Fruit fly (Drosophila melanogaster) whole organism, embryonic: ENCODE measurements around the gene CheA75a.

Experiments used
- Blimp-1 ChIP-seq: fragments of 200-800 bp; sonication (Bioruptor generic); optimal IDR thresholded peaks from 3 replicates; lab custom pipeline; 2018; ENCODE audit warnings: missing biosample characterization, missing genetic modification characterization, mild to moderate bottlenecking, moderate library complexity, missing genetic modification reagents
- CG10321 ChIP-seq: fragments of 200-800 bp; sonication (Bioruptor generic); IDR thresholded peaks from 2 replicates; pipeline ENCODE4 v1.3.6; 2022; ENCODE audit warnings: missing biosample characterization, missing genetic modification characterization
- CG11696 ChIP-seq: fragments of 200-800 bp; sonication (Bioruptor generic); IDR thresholded peaks from 2 replicates; pipeline ENCODE4 v1.3.6; 2022; ENCODE audit warnings: missing biosample characterization, missing genetic modification characterization
- CG12391 ChIP-seq: fragments of 200-800 bp; sonication (Bioruptor generic); optimal IDR thresholded peaks from 3 replicates; lab custom pipeline; 2018; ENCODE audit warnings: missing biosample characterization, mild to moderate bottlenecking, missing genetic modification characterization, moderate library complexity
- CG13775 ChIP-seq: fragments of 200-800 bp; sonication (Bioruptor generic); optimal IDR thresholded peaks from 3 replicates; lab custom pipeline; 2017; ENCODE audit warnings: missing biosample characterization, mild to moderate bottlenecking, missing genetic modification characterization
- CG1647 ChIP-seq: fragments of 200-800 bp; sonication (Bioruptor generic); optimal IDR thresholded peaks from 3 replicates; lab custom pipeline; 2016; ENCODE audit warnings: missing biosample characterization, missing genetic modification characterization
- CG16815 ChIP-seq: fragments of 200-800 bp; sonication (Bioruptor generic); optimal IDR thresholded peaks from 3 replicates; lab custom pipeline; 2017; ENCODE audit warnings: missing biosample characterization, mild to moderate bottlenecking, missing genetic modification characterization
- CG17359 ChIP-seq: fragments of 200-800 bp; sonication (Bioruptor generic); optimal IDR thresholded peaks from 3 replicates; lab custom pipeline; 2018; ENCODE audit warnings: missing biosample characterization, mild to moderate bottlenecking, missing genetic modification characterization, moderate library complexity
- CG17361 ChIP-seq: fragments of 200-800 bp; sonication (Bioruptor generic); IDR thresholded peaks from 3 replicates; pipeline ENCODE4 v1.3.6; 2022; ENCODE audit warnings: missing biosample characterization, missing genetic modification characterization
- CG17385 ChIP-seq: fragments of 200-800 bp; sonication (Bioruptor generic); optimal IDR thresholded peaks from 3 replicates; lab custom pipeline; 2018; ENCODE audit warnings: missing biosample characterization, mild to moderate bottlenecking, missing genetic modification characterization
- CG17802 ChIP-seq: fragments of 200-800 bp; sonication (Bioruptor generic); optimal IDR thresholded peaks from 2 replicates; lab custom pipeline; 2018; ENCODE audit warnings: missing biosample characterization, mild to moderate bottlenecking, missing genetic modification characterization, moderate library complexity
- CG18764 ChIP-seq: fragments of 200-800 bp; sonication (Bioruptor generic); optimal IDR thresholded peaks from 3 replicates; lab custom pipeline; 2016; ENCODE audit warnings: missing biosample characterization, missing genetic modification characterization
- CG4360 ChIP-seq: fragments of 200-800 bp; sonication (Bioruptor generic); IDR thresholded peaks from 2 replicates; pipeline ENCODE4 v1.3.6; 2022; ENCODE audit warnings: missing biosample characterization, missing genetic modification characterization
- CG4424 ChIP-seq: fragments of 200-800 bp; sonication (Bioruptor generic); optimal IDR thresholded peaks from 3 replicates; lab custom pipeline; 2016; ENCODE audit warnings: missing biosample characterization, missing genetic modification characterization
- CG6254 ChIP-seq: fragments of 200-800 bp; sonication (Bioruptor generic); optimal IDR thresholded peaks from 3 replicates; lab custom pipeline; 2017; ENCODE audit warnings: mild to moderate bottlenecking, missing biosample characterization, missing genetic modification reagents, missing genetic modification characterization
- CG9817 ChIP-seq: fragments of 200-800 bp; sonication (Bioruptor generic); optimal IDR thresholded peaks from 2 replicates; lab custom pipeline; 2018; ENCODE audit warnings: missing biosample characterization, mild to moderate bottlenecking, missing genetic modification characterization, moderate library complexity
- HHEX ChIP-seq: fragments of 200-800 bp; sonication (Bioruptor generic); optimal IDR thresholded peaks from 3 replicates; lab custom pipeline; 2017; ENCODE audit warnings: missing biosample characterization, mild to moderate bottlenecking, missing genetic modification characterization, missing genetic modification reagents
- Hr3 ChIP-seq: fragments of 200-800 bp; sonication (Bioruptor generic); optimal IDR thresholded peaks from 3 replicates; lab custom pipeline; 2016; ENCODE audit warnings: missing biosample characterization, missing genetic modification characterization
- MESR4 ChIP-seq: fragments of 200-800 bp; sonication (Bioruptor generic); optimal IDR thresholded peaks from 2 replicates; lab custom pipeline; 2018; ENCODE audit warnings: missing biosample characterization, mild to moderate bottlenecking, missing genetic modification characterization, moderate library complexity
- NfI ChIP-seq: fragments of 200-800 bp; sonication (Bioruptor generic); optimal IDR thresholded peaks from 3 replicates; lab custom pipeline; 2018; ENCODE audit warnings: missing biosample characterization, mild to moderate bottlenecking, missing genetic modification characterization, moderate library complexity
- PHDP ChIP-seq: fragments of 200-800 bp; sonication (Bioruptor generic); optimal IDR thresholded peaks from 3 replicates; lab custom pipeline; 2018; ENCODE audit warnings: missing biosample characterization, mild to moderate bottlenecking, missing genetic modification characterization, moderate library complexity
- Ptx1 ChIP-seq: fragments of 200-800 bp; sonication (Bioruptor generic); IDR thresholded peaks from 2 replicates; pipeline ENCODE4 v1.3.6; 2022; ENCODE audit warnings: missing biosample characterization, missing genetic modification characterization
- Side ChIP-seq: fragments of 200-800 bp; sonication (Bioruptor generic); optimal IDR thresholded peaks from 2 replicates; lab custom pipeline; 2016; ENCODE audit warnings: missing biosample characterization, missing genetic modification characterization
- Six4 ChIP-seq: fragments of 200-800 bp; sonication (Bioruptor generic); optimal IDR thresholded peaks from 2 replicates; lab custom pipeline; 2016; ENCODE audit warnings: missing biosample characterization, missing genetic modification characterization
- Spps ChIP-seq: fragments of 200-800 bp; sonication (Bioruptor generic); optimal IDR thresholded peaks from 2 replicates; lab custom pipeline; 2018; ENCODE audit warnings: missing biosample characterization, mild to moderate bottlenecking, missing genetic modification characterization
- Trl ChIP-seq, 3 experiments: fragments of >200 bp in 2 of 3; fragments of 200-800 bp in 1 of 3; sonication (Bioruptor generic) in 1 of 3; optimal IDR thresholded peaks; 2 replicates in 1 of 3; 3 replicates in 2 of 3; lab custom pipeline; 2016 to 2017; ENCODE audit warnings: missing biosample characterization in 1 of 3, missing genetic modification characterization in 1 of 3
- amos ChIP-seq: fragments of 200-800 bp; sonication (Bioruptor generic); IDR thresholded peaks from 2 replicates; pipeline ENCODE4 v1.3.6; 2022; ENCODE audit warnings: missing biosample characterization, missing genetic modification characterization; ENCODE audit not compliant: partially characterized antibody
- croc ChIP-seq: fragments of 200-800 bp; sonication (Bioruptor generic); conservative IDR thresholded peaks from 3 replicates; pipeline ENCODE4 v1.3.6; 2022; ENCODE audit warnings: missing biosample characterization, missing genetic modification characterization
- crol ChIP-seq: fragments of 200-800 bp; sonication (Bioruptor generic); IDR thresholded peaks from 2 replicates; pipeline ENCODE4 v1.3.6; 2022; ENCODE audit warnings: missing biosample characterization, missing genetic modification characterization
- cwo ChIP-seq: fragments of 200-800 bp; sonication (Bioruptor generic); optimal IDR thresholded peaks from 3 replicates; lab custom pipeline; 2017; ENCODE audit warnings: missing biosample characterization, missing genetic modification characterization, mild to moderate bottlenecking, moderate library complexity, missing genetic modification reagents
- da ChIP-seq: fragments of 200-800 bp; sonication (Bioruptor generic); optimal IDR thresholded peaks from 2 replicates; lab custom pipeline; 2016; ENCODE audit warnings: missing biosample characterization, missing genetic modification characterization
- dan ChIP-seq: fragments of 200-800 bp; sonication (Bioruptor generic); IDR thresholded peaks from 2 replicates; pipeline ENCODE4 v1.3.6; 2022; ENCODE audit warnings: missing biosample characterization, missing genetic modification characterization
- emc ChIP-seq: fragments of 200-800 bp; sonication (Bioruptor generic); optimal IDR thresholded peaks from 2 replicates; lab custom pipeline; 2016; ENCODE audit warnings: missing biosample characterization, missing genetic modification characterization
- grau ChIP-seq: fragments of 200-800 bp; optimal IDR thresholded peaks from 3 replicates; lab custom pipeline; 2019; ENCODE audit warnings: missing biosample characterization, mild to moderate bottlenecking, missing genetic modification characterization, moderate library complexity
- gsb ChIP-seq: fragments of 200-800 bp; sonication (Bioruptor generic); IDR thresholded peaks from 2 replicates; pipeline ENCODE4 v1.3.6; 2022; ENCODE audit warnings: missing biosample characterization, missing genetic modification characterization
- gsb-n ChIP-seq: fragments of 200-800 bp; sonication (Bioruptor generic); optimal IDR thresholded peaks from 3 replicates; lab custom pipeline; 2018; ENCODE audit warnings: missing biosample characterization, mild to moderate bottlenecking, missing genetic modification characterization
- hbn ChIP-seq: fragments of 200-800 bp; sonication (Bioruptor generic); IDR thresholded peaks from 2 replicates; pipeline ENCODE4 v1.3.6; 2022; ENCODE audit warnings: missing biosample characterization, missing genetic modification characterization; ENCODE audit not compliant: partially characterized antibody
- mam ChIP-seq: fragments of 200-800 bp; sonication (Bioruptor generic); optimal IDR thresholded peaks from 3 replicates; lab custom pipeline; 2016; ENCODE audit warnings: missing biosample characterization, missing genetic modification characterization
- oc ChIP-seq: fragments of 200-800 bp; sonication (Bioruptor generic); optimal IDR thresholded peaks from 2 replicates; lab custom pipeline; 2018; ENCODE audit warnings: missing biosample characterization, mild to moderate bottlenecking, missing genetic modification characterization, moderate library complexity
- phol ChIP-seq: fragments of 200-800 bp; sonication (Bioruptor generic); optimal IDR thresholded peaks from 3 replicates; lab custom pipeline; 2018; ENCODE audit warnings: missing biosample characterization, mild to moderate bottlenecking, missing genetic modification characterization, moderate library complexity
- pita ChIP-seq: fragments of 200-800 bp; sonication (Bioruptor generic); optimal IDR thresholded peaks from 2 replicates; lab custom pipeline; 2017; ENCODE audit warnings: missing biosample characterization, mild to moderate bottlenecking, missing genetic modification characterization
- salm ChIP-seq: fragments of 200-800 bp; sonication (Bioruptor generic); optimal IDR thresholded peaks from 2 replicates; lab custom pipeline; 2018; ENCODE audit warnings: missing biosample characterization, mild to moderate bottlenecking, missing genetic modification characterization
- seq ChIP-seq: fragments of 200-800 bp; sonication (Bioruptor generic); IDR thresholded peaks from 2 replicates; pipeline ENCODE4 v1.3.6; 2022; ENCODE audit warnings: missing biosample characterization, missing genetic modification characterization
- sob ChIP-seq: fragments of 200-800 bp; sonication (Bioruptor generic); IDR thresholded peaks from 2 replicates; pipeline ENCODE4 v1.3.6; 2022; ENCODE audit warnings: missing biosample characterization, missing genetic modification characterization
- tll ChIP-seq, 2 experiments: fragments of 200-800 bp in 1 of 2; fragments of >200 bp in 1 of 2; sonication (Bioruptor generic) in 1 of 2; optimal IDR thresholded peaks; 2 replicates each; lab custom pipeline; 2017 to 2019; ENCODE audit warnings: missing biosample characterization in 2 of 2, missing genetic modification characterization in 2 of 2, mild to moderate bottlenecking in 1 of 2, moderate library complexity in 1 of 2
- tna ChIP-seq: fragments of 200-800 bp; sonication (Bioruptor generic); IDR thresholded peaks from 2 replicates; pipeline ENCODE4 v1.3.6; 2022; ENCODE audit warnings: missing biosample characterization, missing genetic modification characterization; ENCODE audit not compliant: partially characterized antibody
- toy ChIP-seq: fragments of 200-800 bp; sonication (Bioruptor generic); IDR thresholded peaks from 2 replicates; pipeline ENCODE4 v1.3.6; 2022; ENCODE audit warnings: missing biosample characterization, missing genetic modification characterization
- trem ChIP-seq: fragments of 200-800 bp; optimal IDR thresholded peaks from 3 replicates; lab custom pipeline; 2019; ENCODE audit warnings: missing biosample characterization, mild to moderate bottlenecking, missing genetic modification characterization, moderate library complexity
- vfl ChIP-seq: fragments of 200-800 bp; sonication (Bioruptor generic); optimal IDR thresholded peaks from 2 replicates; lab custom pipeline; 2016; ENCODE audit warnings: missing biosample characterization, missing genetic modification characterization
- wor ChIP-seq: fragments of 200-800 bp; sonication (Bioruptor generic); IDR thresholded peaks from 2 replicates; pipeline ENCODE4 v1.3.6; 2022; ENCODE audit warnings: missing biosample characterization, missing genetic modification characterization

The CheA75a gene

DNA sequence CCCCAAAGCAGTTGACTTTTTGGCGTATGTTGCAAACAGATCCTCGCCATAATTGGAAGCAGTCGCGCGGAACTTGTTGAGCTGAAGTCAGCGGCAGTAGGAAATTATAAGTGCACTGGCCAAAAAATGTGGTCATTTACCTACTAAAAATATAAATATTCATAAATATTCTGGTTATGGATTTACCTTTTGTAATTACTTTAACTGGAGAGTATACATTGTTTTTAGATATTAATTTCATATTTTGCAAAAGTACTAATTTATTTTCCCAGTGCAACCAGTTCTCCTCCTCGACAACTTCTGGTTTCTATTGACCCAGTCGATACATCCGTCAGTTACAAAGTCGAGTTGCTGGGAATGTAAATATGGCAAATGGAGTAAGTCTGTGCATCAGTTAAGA lies 28.5 kb upstream of the CheA75a start (continued):
- TF ChIP-seq pita (GFP tag; lab: Kevin White, UChicago) (no peak), CG18764 (GFP tag; lab: Kevin White, UChicago) (no peak), amos (no peak), CG17359 (tag; lab: Kevin White, UChicago) (peak; percentile 38), Hr3 (GFP tag; lab: Kevin White, UChicago) (peak; percentile 35), CG1647 (GFP tag; lab: Kevin White, UChicago) (peak; percentile 8), hbn (GFP tag; lab: Robert Waterston, UW) (no peak), phol (tag; lab: Kevin White, UChicago) (peak; percentile 63), HHEX (no peak), wor (GFP tag; lab: Robert Waterston, UW) (no peak), CG13775 (GFP tag; lab: Kevin White, UChicago) (peak; percentile 25), da (GFP tag; lab: Kevin White, UChicago) (no peak), cwo (GFP tag; lab: Kevin White, UChicago) (no peak), Ptx1 (GFP tag; lab: Robert Waterston, UW) (0 out of 2 replicates have a peak, but pooled peaks have one; percentile 21), Six4 (GFP tag; lab: Kevin White, UChicago) (peak; percentile 48), Blimp-1 (GFP tag; lab: Kevin White, UChicago) (peak; percentile 64), toy (no peak), CG9817 (tag; lab: Kevin White, UChicago) (no peak), sob (GFP tag; lab: Robert Waterston, UW) (no peak), Side (GFP tag; lab: Kevin White, UChicago) (no peak), emc (GFP tag; lab: Kevin White, UChicago) (no peak), croc (GFP tag; lab: Robert Waterston, UW) (0 out of 3 replicates have a peak, but pooled peaks have one; percentile 19), MESR4 (GFP tag; lab: Kevin White, UChicago) (no peak), trem (tag; lab: Kevin White, UChicago) (peak; percentile 1), crol (no peak), seq (GFP tag; lab: Robert Waterston, UW) (no peak), gsb-n (tag; lab: Kevin White, UChicago) (peak; percentile 13), CG17361 (GFP tag; lab: Robert Waterston, UW) (0 out of 3 replicates have a peak, but pooled peaks have one; percentile 46), CG4360 (GFP tag; lab: Robert Waterston, UW) (no peak), CG16815 (peak; percentile 24), NfI (GFP tag; lab: Kevin White, UChicago) (no peak), tna (no peak), Trl (optimal IDR thresholded peaks at IDR 0.05; lab: Kevin White, UChicago) (no peak), Trl (GFP tag; optimal IDR thresholded peaks at IDR 0.05; lab: Kevin White, UChicago) (no peak), vfl (GFP tag; lab: Kevin White, UChicago) (no peak), CG17385 (GFP tag; lab: Kevin White, UChicago) (no peak), salm (tag; lab: Kevin White, UChicago) (no peak), CG10321 (no peak), grau (tag; lab: Kevin White, UChicago) (peak; percentile 31), oc (tag; lab: Kevin White, UChicago) (no peak), tll (GFP tag; optimal IDR thresholded peaks at IDR 0.05; lab: Kevin White, UChicago) (no peak), CG12391 (tag; lab: Kevin White, UChicago) (peak; percentile 48), mam (GFP tag; lab: Kevin White, UChicago) (no peak), CG17802 (no peak), dan (no peak), CG6254 (GFP tag; lab: Kevin White, UChicago) (peak; percentile 32), CG4424 (GFP tag; lab: Kevin White, UChicago) (peak; percentile 19), Spps (tag; lab: Kevin White, UChicago) (peak; percentile 1), CG11696 (GFP tag; lab: Robert Waterston, UW) (no peak), PHDP (tag; lab: Kevin White, UChicago) (peak; percentile 23), gsb (no peak)
